Fruit fly (Drosophila melanogaster) whole organism, embryonic: ENCODE measurements around the gene CG16789.

Source experiments
- Asciz ChIP-seq: fragments of 200-800 bp; sonication (Bioruptor generic); optimal IDR thresholded peaks from 2 replicates; lab custom pipeline; 2017; ENCODE audit warnings: missing biosample characterization, mild to moderate bottlenecking, missing genetic modification characterization, missing genetic modification reagents
- Atf6 ChIP-seq: fragments of 200-800 bp; sonication (Bioruptor generic); IDR thresholded peaks from 2 replicates; pipeline ENCODE4 v1.3.6; 2022; ENCODE audit warnings: missing biosample characterization, missing genetic modification characterization
- CG10321 ChIP-seq: fragments of 200-800 bp; sonication (Bioruptor generic); IDR thresholded peaks from 2 replicates; pipeline ENCODE4 v1.3.6; 2022; ENCODE audit warnings: missing biosample characterization, missing genetic modification characterization
- CG10431 ChIP-seq: fragments of 200-800 bp; sonication (Bioruptor generic); optimal IDR thresholded peaks from 3 replicates; lab custom pipeline; 2018; ENCODE audit warnings: missing biosample characterization, mild to moderate bottlenecking, missing genetic modification characterization
- CG12155 ChIP-seq: fragments of 200-800 bp; sonication (Bioruptor generic); optimal IDR thresholded peaks from 3 replicates; lab custom pipeline; 2016; ENCODE audit warnings: missing biosample characterization, missing genetic modification characterization
- CG13296 ChIP-seq: fragments of 200-800 bp; sonication (Bioruptor generic); optimal IDR thresholded peaks from 3 replicates; lab custom pipeline; 2018; ENCODE audit warnings: missing biosample characterization, mild to moderate bottlenecking, missing genetic modification characterization
- CG13624 ChIP-seq: fragments of 200-800 bp; sonication (Bioruptor generic); optimal IDR thresholded peaks from 2 replicates; lab custom pipeline; 2016; ENCODE audit warnings: missing biosample characterization, missing genetic modification characterization
- CG15514 ChIP-seq: fragments of 200-800 bp; sonication (Bioruptor generic); optimal IDR thresholded peaks from 3 replicates; lab custom pipeline; 2017; ENCODE audit warnings: missing biosample characterization, missing genetic modification characterization, mild to moderate bottlenecking, moderate library complexity, missing genetic modification reagents
- CG1647 ChIP-seq: fragments of 200-800 bp; sonication (Bioruptor generic); optimal IDR thresholded peaks from 3 replicates; lab custom pipeline; 2016; ENCODE audit warnings: missing biosample characterization, missing genetic modification characterization
- CG16813 ChIP-seq: fragments of 200-800 bp; sonication (Bioruptor generic); IDR thresholded peaks from 3 replicates; pipeline ENCODE4 v1.3.6; 2022; ENCODE audit warnings: missing biosample characterization, missing genetic modification characterization; ENCODE audit not compliant: partially characterized antibody
- CG17912 ChIP-seq: fragments of 200-800 bp; sonication (Bioruptor generic); optimal IDR thresholded peaks from 2 replicates; lab custom pipeline; 2018; ENCODE audit warnings: missing biosample characterization, mild to moderate bottlenecking, missing genetic modification characterization
- CG1792 ChIP-seq: fragments of 200-800 bp; sonication (Bioruptor generic); optimal IDR thresholded peaks from 2 replicates; lab custom pipeline; 2016; ENCODE audit warnings: missing biosample characterization, missing genetic modification characterization
- CG2199 ChIP-seq: fragments of 200-800 bp; sonication (Bioruptor generic); IDR thresholded peaks from 3 replicates; pipeline ENCODE4 v1.3.6; 2022; ENCODE audit warnings: missing biosample characterization, missing genetic modification characterization
- CG30020 ChIP-seq: fragments of 200-800 bp; optimal IDR thresholded peaks from 2 replicates; lab custom pipeline; 2019; ENCODE audit warnings: missing biosample characterization, mild to moderate bottlenecking, missing genetic modification characterization, moderate library complexity
- CG31441 ChIP-seq: fragments of 200-800 bp; sonication (Bioruptor generic); IDR thresholded peaks from 2 replicates; pipeline ENCODE4 v1.3.6; 2022; ENCODE audit warnings: missing biosample characterization, missing genetic modification characterization
- CG33557 ChIP-seq: fragments of 200-800 bp; sonication (Bioruptor generic); optimal IDR thresholded peaks from 2 replicates; lab custom pipeline; 2019; ENCODE audit warnings: missing biosample characterization, mild to moderate bottlenecking, missing genetic modification characterization, moderate library complexity
- CG4854 ChIP-seq: fragments of 200-800 bp; sonication (Bioruptor generic); optimal IDR thresholded peaks from 2 replicates; lab custom pipeline; 2016; ENCODE audit warnings: missing biosample characterization, missing genetic modification characterization, inconsistent platforms
- CG6791 ChIP-seq: fragments of 200-800 bp; sonication (Bioruptor generic); IDR thresholded peaks from 3 replicates; pipeline ENCODE4 v1.3.6; 2022; ENCODE audit warnings: missing biosample characterization, missing genetic modification characterization; ENCODE audit not compliant: partially characterized antibody
- CG6813 ChIP-seq: fragments of 200-800 bp; sonication (Bioruptor generic); optimal IDR thresholded peaks from 2 replicates; lab custom pipeline; 2017; ENCODE audit warnings: missing biosample characterization, missing genetic modification characterization, mild to moderate bottlenecking, moderate library complexity, missing genetic modification reagents
- CG7839 ChIP-seq: fragments of 200-800 bp; sonication (Bioruptor generic); optimal IDR thresholded peaks from 3 replicates; lab custom pipeline; 2018; ENCODE audit warnings: missing biosample characterization, mild to moderate bottlenecking, missing genetic modification characterization, moderate library complexity
- CG8388 ChIP-seq: fragments of 200-800 bp; sonication (Bioruptor generic); optimal IDR thresholded peaks from 2 replicates; lab custom pipeline; 2019; ENCODE audit warnings: missing biosample characterization, mild to moderate bottlenecking, missing genetic modification characterization, moderate library complexity
- CG9609 ChIP-seq: fragments of 200-800 bp; sonication (Bioruptor generic); optimal IDR thresholded peaks from 3 replicates; lab custom pipeline; 2016; ENCODE audit warnings: missing biosample characterization, missing genetic modification characterization
- CG9797 ChIP-seq: fragments of 200-800 bp; sonication (Bioruptor generic); optimal IDR thresholded peaks from 3 replicates; lab custom pipeline; 2018; ENCODE audit warnings: missing biosample characterization, mild to moderate bottlenecking, missing genetic modification characterization
- Dp ChIP-seq: fragments of 200-800 bp; sonication (Bioruptor generic); optimal IDR thresholded peaks from 2 replicates; lab custom pipeline; 2018; ENCODE audit warnings: missing biosample characterization, mild to moderate bottlenecking, missing genetic modification characterization, moderate library complexity
- Dref ChIP-seq: fragments of 200-800 bp; sonication (Bioruptor generic); IDR thresholded peaks from 2 replicates; pipeline ENCODE4 v1.3.6; 2022; ENCODE audit warnings: missing biosample characterization, missing genetic modification characterization
- E2f1 ChIP-seq: fragments of 200-800 bp; sonication (Bioruptor generic); IDR thresholded peaks from 2 replicates; pipeline ENCODE4 v1.3.6; 2022; ENCODE audit warnings: missing biosample characterization, missing genetic modification characterization
- HHEX ChIP-seq: fragments of 200-800 bp; sonication (Bioruptor generic); optimal IDR thresholded peaks from 3 replicates; lab custom pipeline; 2017; ENCODE audit warnings: missing biosample characterization, mild to moderate bottlenecking, missing genetic modification characterization, missing genetic modification reagents
- HLH54F ChIP-seq: fragments of 200-800 bp; sonication (Bioruptor generic); optimal IDR thresholded peaks from 3 replicates; lab custom pipeline; 2016; ENCODE audit warnings: missing biosample characterization, missing genetic modification characterization
- MTF-1 ChIP-seq: fragments of 200-800 bp; sonication (Bioruptor generic); optimal IDR thresholded peaks from 2 replicates; lab custom pipeline; 2018; ENCODE audit warnings: missing biosample characterization, mild to moderate bottlenecking, missing genetic modification characterization, borderline replicate concordance
- Max ChIP-seq: fragments of 200-800 bp; sonication (Bioruptor generic); optimal IDR thresholded peaks from 2 replicates; lab custom pipeline; 2016; ENCODE audit warnings: missing biosample characterization, mild to moderate bottlenecking, missing genetic modification characterization
- Mrtf ChIP-seq: fragments of 200-800 bp; sonication (Bioruptor generic); IDR thresholded peaks from 3 replicates; pipeline ENCODE4 v1.3.6; 2022; ENCODE audit warnings: missing biosample characterization, missing genetic modification characterization
- Neu2 ChIP-seq: fragments of 200-800 bp; sonication (Bioruptor generic); optimal IDR thresholded peaks from 3 replicates; lab custom pipeline; 2016; ENCODE audit warnings: missing biosample characterization, missing genetic modification characterization, borderline replicate concordance
- Nf-YA ChIP-seq: fragments of 200-800 bp; sonication (Bioruptor generic); IDR thresholded peaks from 2 replicates; pipeline ENCODE4 v1.3.6; 2022; ENCODE audit warnings: missing biosample characterization, missing genetic modification characterization
- Sox100B ChIP-seq: fragments of 200-800 bp; sonication (Bioruptor generic); optimal IDR thresholded peaks from 3 replicates; lab custom pipeline; 2018; ENCODE audit warnings: missing biosample characterization, mild to moderate bottlenecking, missing genetic modification characterization
- Trl ChIP-seq, 3 experiments: fragments of >200 bp in 2 of 3; fragments of 200-800 bp in 1 of 3; sonication (Bioruptor generic) in 1 of 3; optimal IDR thresholded peaks; 2 replicates in 1 of 3; 3 replicates in 2 of 3; lab custom pipeline; 2016 to 2017; ENCODE audit warnings: missing biosample characterization in 1 of 3, missing genetic modification characterization in 1 of 3
- Usf ChIP-seq: fragments of 200-800 bp; sonication (Bioruptor generic); optimal IDR thresholded peaks from 2 replicates; lab custom pipeline; 2017; ENCODE audit warnings: missing genotype, missing biosample characterization, missing genetic modification characterization
- Vsx1 ChIP-seq: fragments of 200-800 bp; sonication (Bioruptor generic); optimal IDR thresholded peaks from 2 replicates; lab custom pipeline; 2017; ENCODE audit warnings: missing biosample characterization, mild to moderate bottlenecking, missing genetic modification characterization, missing genetic modification reagents
- ara ChIP-seq: fragments of 200-800 bp; sonication (Bioruptor generic); IDR thresholded peaks from 2 replicates; pipeline ENCODE4 v1.3.6; 2022; ENCODE audit warnings: missing biosample characterization, missing genetic modification characterization
- chm ChIP-seq: fragments of 200-800 bp; sonication (Bioruptor generic); IDR thresholded peaks from 2 replicates; pipeline ENCODE4 v1.3.6; 2022; ENCODE audit warnings: missing biosample characterization, missing genetic modification characterization
- dmrt11E ChIP-seq: fragments of 200-800 bp; sonication (Bioruptor generic); optimal IDR thresholded peaks from 3 replicates; lab custom pipeline; 2018; ENCODE audit warnings: missing biosample characterization, mild to moderate bottlenecking, missing genetic modification characterization, moderate library complexity
- dysf ChIP-seq: fragments of 200-800 bp; sonication (Bioruptor generic); IDR thresholded peaks from 3 replicates; pipeline ENCODE4 v1.3.6; 2022; ENCODE audit warnings: missing biosample characterization, missing genetic modification characterization
- gce ChIP-seq: fragments of 200-800 bp; sonication (Bioruptor generic); IDR thresholded peaks from 3 replicates; pipeline ENCODE4 v1.3.6; 2022; ENCODE audit warnings: missing biosample characterization, missing genetic modification characterization
- hkb ChIP-seq, 2 experiments: fragments of 200-800 bp in 1 of 2; fragments of >200 bp in 1 of 2; sonication (Bioruptor generic) in 1 of 2; IDR thresholded peaks in 1 of 2; optimal IDR thresholded peaks in 1 of 2; 2 replicates each; pipeline versions ENCODE4 v1.3.6 to Lab custom; 2017 to 2022; ENCODE audit warnings: missing biosample characterization in 1 of 2, missing genetic modification characterization in 1 of 2
- lilli ChIP-seq: fragments of 200-800 bp; sonication (Bioruptor generic); optimal IDR thresholded peaks from 3 replicates; lab custom pipeline; 2016; ENCODE audit warnings: missing biosample characterization, missing genetic modification characterization
- peb ChIP-seq: fragments of 200-800 bp; sonication (Bioruptor generic); IDR thresholded peaks from 2 replicates; pipeline ENCODE4 v1.3.6; 2022; ENCODE audit warnings: missing biosample characterization, missing genetic modification characterization
- sug ChIP-seq: fragments of 200-800 bp; optimal IDR thresholded peaks from 2 replicates; lab custom pipeline; 2019; ENCODE audit warnings: missing biosample characterization, mild to moderate bottlenecking, missing genetic modification characterization, moderate library complexity
- ttk ChIP-seq: fragments of 200-800 bp; sonication (Bioruptor generic); IDR thresholded peaks from 2 replicates; pipeline ENCODE4 v2.1.2; 2022; ENCODE audit warnings: missing biosample characterization, missing genetic modification characterization
- zen ChIP-seq: fragments of 200-800 bp; sonication (Bioruptor generic); optimal IDR thresholded peaks from 3 replicates; lab custom pipeline; 2018; ENCODE audit warnings: missing biosample characterization, mild to moderate bottlenecking, missing genetic modification characterization, moderate library complexity

CG16789 gene

dm6 chr3R:9613124-9613523, 47.1 kb downstream of the CG16789 start (continued):
- TF ChIP-seq dysf (GFP tag; lab: Robert Waterston, UW), result peak; percentile 80
- no peak for TF ChIP-seq CG10321

- TF ChIP-seq CG1647 (GFP tag; lab: Kevin White, UChicago), result peak; percentile 62
- TF ChIP-seq Asciz (GFP tag; lab: Kevin White, UChicago), result peak; percentile 71
- TF ChIP-seq CG31441 (GFP tag; lab: Robert Waterston, UW), result peak; percentile 77
- peak; percentile 24 for TF ChIP-seq Neu2 (GFP tag; lab: Kevin White, UChicago)
- TF ChIP-seq CG16813 (GFP tag; lab: Robert Waterston, UW), result no peak
- TF ChIP-seq Mrtf (GFP tag; lab: Robert Waterston, UW), result peak; percentile 79
- TF ChIP-seq Dref (GFP tag; lab: Robert Waterston, UW), result no peak
- no peak for TF ChIP-seq Trl (optimal IDR thresholded peaks at IDR 0.05; lab: Kevin White, UChicago)
- TF ChIP-seq Trl (GFP tag; optimal IDR thresholded peaks at IDR 0.05; lab: Kevin White, UChicago), result peak; percentile 66
- TF ChIP-seq CG33557 (GFP tag; lab: Kevin White, UChicago), result peak; percentile 19
- peak; percentile 66 for TF ChIP-seq dmrt11E (tag; lab: Kevin White, UChicago)
- TF ChIP-seq Vsx1 (GFP tag; lab: Kevin White, UChicago), result no peak
- no peak for TF ChIP-seq CG17912 (GFP tag; lab: Kevin White, UChicago)
- TF ChIP-seq HLH54F, result peak; percentile 19
- peak; percentile 73 for TF ChIP-seq lilli (GFP tag; lab: Kevin White, UChicago)
- peak; percentile 41 for TF ChIP-seq CG13296 (GFP tag; lab: Kevin White, UChicago)
- TF ChIP-seq ara, result peak; percentile 79
- TF ChIP-seq CG8388 (GFP tag; lab: Kevin White, UChicago), result peak; percentile 73
- TF ChIP-seq CG10431 (GFP tag; lab: Kevin White, UChicago), result no peak
- TF ChIP-seq Nf-YA, result peak; percentile 76
- TF ChIP-seq CG1792 (GFP tag; lab: Kevin White, UChicago), result peak; percentile 51
- peak; percentile 26 for TF ChIP-seq MTF-1 (GFP tag; lab: Kevin White, UChicago)
- TF ChIP-seq Sox100B (GFP tag; lab: Kevin White, UChicago), result peak; percentile 33
- 0 out of 3 replicates have a peak, but pooled peaks have one; percentile 63 for TF ChIP-seq gce (GFP tag; lab: Robert Waterston, UW)
- TF ChIP-seq CG12155 (GFP tag; lab: Kevin White, UChicago), result peak; percentile 43
- TF ChIP-seq CG30020 (tag; lab: Kevin White, UChicago), result no peak
- peak; percentile 22 for TF ChIP-seq CG15514 (GFP tag; lab: Kevin White, UChicago)
- no peak for TF ChIP-seq CG6791 (GFP tag; lab: Robert Waterston, UW)
- no peak for TF ChIP-seq sug (tag; lab: Kevin White, UChicago)
- peak; percentile 70 for TF ChIP-seq CG9609 (GFP tag; lab: Kevin White, UChicago)
- no peak for TF ChIP-seq Dp (GFP tag; lab: Kevin White, UChicago)
- TF ChIP-seq zen, result peak; percentile 76
- peak; percentile 69 for TF ChIP-seq E2f1
- peak; percentile 9 for TF ChIP-seq Usf (GFP tag; lab: Kevin White, UChicago)
- TF ChIP-seq Max (GFP tag; lab: Kevin White, UChicago), result peak; percentile 29
- TF ChIP-seq Atf6 (GFP tag; lab: Robert Waterston, UW), result peak; percentile 49; the same call in 1 of the 2 replicates
- peak; percentile 60 for TF ChIP-seq HHEX
- TF ChIP-seq peb (GFP tag; lab: Robert Waterston, UW), result peak; percentile 71
- TF ChIP-seq CG7839 (tag; lab: Kevin White, UChicago), result peak; percentile 80
- TF ChIP-seq hkb (optimal IDR thresholded peaks at IDR 0.05; lab: Kevin White, UChicago), result no peak
- TF ChIP-seq hkb (GFP tag; IDR thresholded peaks at IDR 0.05; lab: Robert Waterston, UW), result peak; percentile 83
- TF ChIP-seq CG13624 (GFP tag; lab: Kevin White, UChicago), result peak; percentile 58
- no peak for TF ChIP-seq CG4854 (GFP tag; lab: Kevin White, UChicago)
- peak; percentile 54 for TF ChIP-seq CG6813 (GFP tag; lab: Kevin White, UChicago)
- 0 out of 3 replicates have a peak, but pooled peaks have one; percentile 42 for TF ChIP-seq CG2199
- peak; percentile 76 for TF ChIP-seq chm (GFP tag; lab: Robert Waterston, UW)
- TF ChIP-seq CG9797 (GFP tag; lab: Kevin White, UChicago), result no peak
- TF ChIP-seq ttk (GFP tag; lab: Robert Waterston, UW), result peak; percentile 87
These were observed 52.3 kb downstream of the CG16789 start for dm6 chr3R:9618331-9618730.
